Fruit fly (Drosophila melanogaster): ENCODE data around the gene CG33783.

The CG33783 gene

DNA sequence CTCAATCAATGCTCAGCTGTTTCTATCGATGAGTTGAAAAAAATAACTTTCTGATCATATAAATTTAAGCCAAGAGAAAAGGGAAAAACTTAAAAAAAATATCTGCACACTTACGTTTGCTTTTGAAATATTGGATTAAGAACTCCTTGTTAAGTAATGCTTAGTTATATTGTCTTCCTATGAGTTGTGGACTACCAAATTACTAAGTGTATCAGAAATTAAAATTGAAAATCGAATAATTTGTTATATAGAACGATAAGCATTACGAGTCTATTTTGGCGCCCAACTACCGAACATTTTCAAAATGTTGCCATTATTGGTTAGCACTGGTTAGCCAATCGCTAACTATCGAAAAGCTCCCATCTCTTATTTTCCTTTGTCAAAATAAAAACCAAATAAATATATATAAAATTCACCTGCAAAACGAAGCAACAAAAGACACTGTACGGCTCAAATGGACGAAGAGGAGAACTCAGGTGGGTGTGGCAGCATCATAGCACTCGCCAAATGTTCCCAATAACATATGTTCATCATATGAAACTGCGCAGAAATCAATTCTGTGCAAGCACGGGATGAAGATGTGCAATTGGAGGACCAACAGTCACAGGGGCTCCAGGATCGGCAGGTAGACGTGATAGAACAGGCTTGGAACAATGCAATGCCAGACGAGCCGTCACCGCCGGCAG, 17.6 kb upstream of the CG33783 start, which contains the start of gene ohgt (continued):
- TF ChIP-seq kah (GFP tag; optimal IDR thresholded peaks at IDR 0.05) (no peak), jumu (GFP tag; optimal IDR thresholded peaks at IDR 0.05) (no peak), Sox102F (GFP tag; optimal IDR thresholded peaks at IDR 0.05) (no peak), pfk (GFP tag; optimal IDR thresholded peaks at IDR 0.05) (no peak), Hr39 (optimal IDR thresholded peaks at IDR 0.05) (no peak), trh (GFP tag; optimal IDR thresholded peaks at IDR 0.05) (no peak), CG14050 (GFP tag; IDR thresholded peaks at IDR 0.05) (no peak), Hsf (GFP tag; optimal IDR thresholded peaks at IDR 0.05) (peak; percentile 1), Optix (GFP tag; IDR thresholded peaks at IDR 0.05) (no peak), CG9609 (GFP tag; optimal IDR thresholded peaks at IDR 0.05) (no peak), CG3281 (GFP tag; optimal IDR thresholded peaks at IDR 0.05) (peak; percentile 32), Antp (GFP tag; optimal IDR thresholded peaks at IDR 0.05) (no peak), emc (GFP tag; optimal IDR thresholded peaks at IDR 0.05) (no peak), scrt (GFP tag; optimal IDR thresholded peaks at IDR 0.05) (no peak), CG6854 (GFP tag; optimal IDR thresholded peaks at IDR 0.05) (peak; percentile 35), hbn (GFP tag; IDR thresholded peaks at IDR 0.05; ENCODE audit: partially characterized antibody) (no peak), ind (GFP tag; optimal IDR thresholded peaks at IDR 0.05) (peak; percentile 12), abd-A (tag; optimal IDR thresholded peaks at IDR 0.05) (no peak), Dll (GFP tag; IDR thresholded peaks at IDR 0.05; ENCODE audit: partially characterized antibody) (0 out of 4 replicates have a peak, but pooled peaks have one; percentile 50), CG2889 (GFP tag; IDR thresholded peaks at IDR 0.05) (no peak), Hey (tag; optimal IDR thresholded peaks at IDR 0.05) (no peak), B-H1 (GFP tag; IDR thresholded peaks at IDR 0.05) (no peak), mld (GFP tag; IDR thresholded peaks at IDR 0.05; ENCODE audit: partially characterized antibody) (no peak), D (optimal IDR thresholded peaks at IDR 0.05) (no peak), D (GFP tag; optimal IDR thresholded peaks at IDR 0.05) (no peak), CG7839 (tag; optimal IDR thresholded peaks at IDR 0.05) (peak; percentile 28), gce (GFP tag; IDR thresholded peaks at IDR 0.05) (no peak), zf30C (GFP tag; optimal IDR thresholded peaks at IDR 0.05) (no peak), dimm (GFP tag; IDR thresholded peaks at IDR 0.05) (no peak), CG13296 (GFP tag; optimal IDR thresholded peaks at IDR 0.05) (peak; percentile 36), ken (GFP tag; IDR thresholded peaks at IDR 0.05) (no peak), tgo (GFP tag; IDR thresholded peaks at IDR 0.05) (no peak), ara (GFP tag; IDR thresholded peaks at IDR 0.05) (no peak), Ets65A (GFP tag) (peak; percentile 27), HmgD (GFP tag; optimal IDR thresholded peaks at IDR 0.05) (no peak), Sry-β (GFP tag; optimal IDR thresholded peaks at IDR 0.05) (peak; percentile 86), bbx (GFP tag; IDR thresholded peaks at IDR 0.05; ENCODE audit: partially characterized antibody) (0 out of 2 replicates have a peak, but pooled peaks have one; percentile 7), HLH4C (GFP tag; IDR thresholded peaks at IDR 0.05; ENCODE audit: partially characterized antibody) (peak; percentile 55; the same call in 2 of the 3 replicates), mam (GFP tag; optimal IDR thresholded peaks at IDR 0.05) (no peak), stwl (tag; optimal IDR thresholded peaks at IDR 0.05) (no peak), CG3163 (GFP tag; optimal IDR thresholded peaks at IDR 0.05) (no peak), Spps (tag; optimal IDR thresholded peaks at IDR 0.05) (no peak), TFAM (GFP tag; optimal IDR thresholded peaks at IDR 0.05) (no peak), hb (GFP tag; IDR thresholded peaks at IDR 0.05; ENCODE audit: partially characterized antibody) (no peak), tup (GFP tag; optimal IDR thresholded peaks at IDR 0.05) (no peak), ham (GFP tag; IDR thresholded peaks at IDR 0.05) (no peak), fd96Cb (tag; optimal IDR thresholded peaks at IDR 0.05) (no peak), MBD-R2 (GFP tag; IDR thresholded peaks at IDR 0.05) (peak; percentile 20; the same call in 1 of the 2 replicates), dm (GFP tag; optimal IDR thresholded peaks at IDR 0.05) (no peak), zfh2 (GFP tag; optimal IDR thresholded peaks at IDR 0.05) (no peak), CG4282 (GFP tag; optimal IDR thresholded peaks at IDR 0.05) (no peak)
